Worm (Caenorhabditis elegans) whole organism, L1 larva: ENCODE measurements around the gene ula-1.
A peak's percentile ranks its signal among the peaks of the same experiment; 100 is the strongest.

Source experiments
- C04F5.9 ChIP-seq: sonication (generic microtip); optimal IDR thresholded peaks from 2 replicates; lab custom pipeline; 2016; ENCODE audit warnings: missing genetic modification characterization, missing compliant biosample characterization
- F16B12.6 ChIP-seq: fragments of 150-350 bp; optimal IDR thresholded peaks from 2 replicates; lab custom pipeline; 2014; ENCODE audit warnings: missing biosample characterization, missing genetic modification characterization
- aha-1 ChIP-seq: fragments of 150-350 bp; optimal IDR thresholded peaks from 2 replicates; lab custom pipeline; 2014; ENCODE audit warnings: missing biosample characterization, missing genetic modification characterization
- aly-2 ChIP-seq: fragments of 150-350 bp; optimal IDR thresholded peaks from 2 replicates; lab custom pipeline; 2014; ENCODE audit warnings: missing biosample characterization, missing genetic modification characterization
- ceh-8 ChIP-seq: fragments of 200-800 bp; sonication (Bioruptor generic); optimal IDR thresholded peaks from 2 replicates; lab custom pipeline; 2018; ENCODE audit warnings: mild to moderate bottlenecking, missing genetic modification characterization, moderate library complexity, missing compliant biosample characterization
- ceh-88 ChIP-seq: fragments of 200-800 bp; sonication (Bioruptor generic); IDR thresholded peaks from 2 replicates; pipeline ENCODE4 v1.3.6; 2022; ENCODE audit warnings: missing genetic modification characterization, missing compliant biosample characterization
- ceh-90 ChIP-seq: sonication (generic microtip); optimal IDR thresholded peaks from 2 replicates; lab custom pipeline; 2016; ENCODE audit warnings: missing genetic modification characterization, missing compliant biosample characterization
- dpl-1 ChIP-seq, 3 experiments: fragments of 150-350 bp in 2 of 3; sonication (generic microtip) in 1 of 3; optimal IDR thresholded peaks; 2 replicates each; lab custom pipeline; 2014 to 2017; ENCODE audit warnings: missing biosample characterization in 3 of 3, missing genetic modification characterization in 3 of 3, missing genetic modification reagents in 3 of 3
- dsc-1 ChIP-seq: sonication (generic microtip); optimal IDR thresholded peaks from 2 replicates; lab custom pipeline; 2016; ENCODE audit warnings: mild to moderate bottlenecking, missing genetic modification characterization, missing compliant biosample characterization
- efl-1 ChIP-seq, 4 experiments: fragments of 150-350 bp; optimal IDR thresholded peaks in 3 of 4; peaks in 1 of 4; 1 replicate in 1 of 4; 2 replicates in 3 of 4; lab custom pipeline; 2014; ENCODE audit warnings: missing biosample characterization in 2 of 4, missing genetic modification characterization in 2 of 4, missing genetic modification reagents in 2 of 4
- efl-3 ChIP-seq: fragments of 200-800 bp; sonication (Bioruptor generic); optimal IDR thresholded peaks from 2 replicates; lab custom pipeline; 2018; ENCODE audit warnings: mild to moderate bottlenecking, missing genetic modification characterization, missing compliant biosample characterization
- elt-2 ChIP-seq: sonication (generic microtip); optimal IDR thresholded peaks from 2 replicates; lab custom pipeline; 2016; ENCODE audit warnings: missing genetic modification characterization, mild to moderate bottlenecking, inconsistent platforms, missing compliant biosample characterization, missing genetic modification reagents
- elt-3 ChIP-seq, 6 experiments: fragments of 150-350 bp in 1 of 6; sonication (generic microtip); optimal IDR thresholded peaks; 2 replicates each; lab custom pipeline; 2017 to 2018; ENCODE audit warnings: missing biosample characterization in 6 of 6, missing genetic modification characterization in 6 of 6, inconsistent platforms in 1 of 6
- ets-5 ChIP-seq: fragments of 200-800 bp; sonication (Bioruptor generic); IDR thresholded peaks from 2 replicates; pipeline ENCODE4 v1.3.6; 2022; ENCODE audit warnings: missing genetic modification characterization, missing compliant biosample characterization
- fkh-10 ChIP-seq: sonication (generic microtip); optimal IDR thresholded peaks from 2 replicates; lab custom pipeline; 2017; ENCODE audit warnings: missing biosample characterization, missing genetic modification reagents, missing genetic modification characterization
- fkh-8 ChIP-seq: sonication (generic microtip); optimal IDR thresholded peaks from 2 replicates; lab custom pipeline; 2016; ENCODE audit warnings: mild to moderate bottlenecking, missing genetic modification characterization, missing compliant biosample characterization
- grh-1 ChIP-seq: fragments of 200-800 bp; sonication (Bioruptor generic); IDR thresholded peaks from 2 replicates; pipeline ENCODE4 v1.3.6; 2022; ENCODE audit warnings: missing genetic modification reagents, missing genetic modification characterization, missing compliant biosample characterization
- hlh-4 ChIP-seq: sonication (generic microtip); optimal IDR thresholded peaks from 2 replicates; lab custom pipeline; 2016; ENCODE audit warnings: mild to moderate bottlenecking, missing genetic modification characterization, missing compliant biosample characterization
- isw-1 ChIP-seq: fragments of 200-800 bp; sonication (Bioruptor generic); IDR thresholded peaks from 2 replicates; pipeline ENCODE4 v1.3.6; 2022; ENCODE audit warnings: missing genetic modification characterization, missing compliant biosample characterization
- jun-1 ChIP-seq: fragments of 150-350 bp; optimal IDR thresholded peaks from 2 replicates; lab custom pipeline; 2014; ENCODE audit warnings: missing biosample characterization, missing genetic modification reagents, missing genetic modification characterization
- lin-14 ChIP-seq: fragments of 200-800 bp; sonication (Bioruptor generic); optimal IDR thresholded peaks from 2 replicates; lab custom pipeline; 2018; ENCODE audit warnings: mild to moderate bottlenecking, missing genetic modification characterization, moderate library complexity, missing compliant biosample characterization
- lin-15B ChIP-seq: fragments of 150-350 bp; sonication (generic microtip); optimal IDR thresholded peaks from 3 replicates; lab custom pipeline; 2014; ENCODE audit warnings: missing biosample characterization, missing genetic modification characterization
- lin-35 ChIP-seq, 2 experiments: fragments of 150-350 bp; optimal IDR thresholded peaks; 2 replicates each; lab custom pipeline; 2014; ENCODE audit warnings: missing biosample characterization in 2 of 2, missing genetic modification characterization in 2 of 2, missing genetic modification reagents in 2 of 2
- lir-3 ChIP-seq: sonication (generic microtip); optimal IDR thresholded peaks from 2 replicates; lab custom pipeline; 2016; ENCODE audit warnings: mild to moderate bottlenecking, missing genetic modification characterization, moderate library complexity, missing compliant biosample characterization; ENCODE audit not compliant: poor library complexity
- lsy-2 ChIP-seq, 2 experiments: fragments of 150-350 bp; optimal IDR thresholded peaks; 2 replicates each; lab custom pipeline; 2014; ENCODE audit warnings: missing biosample characterization in 2 of 2, missing genetic modification characterization in 2 of 2
- mab-9 ChIP-seq: fragments of 200-800 bp; sonication (Bioruptor generic); IDR thresholded peaks from 2 replicates; pipeline ENCODE4 v1.3.6; 2022; ENCODE audit warnings: missing genetic modification reagents, missing genetic modification characterization, missing compliant biosample characterization
- nhr-11 ChIP-seq: fragments of 150-350 bp; optimal IDR thresholded peaks from 2 replicates; lab custom pipeline; 2014; ENCODE audit warnings: missing biosample characterization, missing genetic modification characterization
- nhr-19 ChIP-seq: fragments of 200-800 bp; sonication (Bioruptor generic); conservative IDR thresholded peaks from 2 replicates; pipeline ENCODE4 v1.3.6; 2022; ENCODE audit warnings: missing genetic modification characterization, missing compliant biosample characterization
- nhr-20 ChIP-seq: sonication (generic microtip); optimal IDR thresholded peaks from 2 replicates; lab custom pipeline; 2016; ENCODE audit warnings: mild to moderate bottlenecking, missing genetic modification characterization, missing compliant biosample characterization
- nhr-237 ChIP-seq: fragments of 150-350 bp; optimal IDR thresholded peaks from 2 replicates; lab custom pipeline; 2014; ENCODE audit warnings: missing biosample characterization, missing genetic modification characterization
- nhr-47 ChIP-seq: sonication (generic microtip); optimal IDR thresholded peaks from 2 replicates; lab custom pipeline; 2016; ENCODE audit warnings: mild to moderate bottlenecking, missing genetic modification characterization, moderate library complexity, missing compliant biosample characterization
- nhr-71 ChIP-seq: sonication (generic microtip); optimal IDR thresholded peaks from 2 replicates; lab custom pipeline; 2016; ENCODE audit warnings: mild to moderate bottlenecking, missing genetic modification characterization, moderate library complexity, missing compliant biosample characterization
- nhr-76 ChIP-seq: sonication (generic microtip); optimal IDR thresholded peaks from 2 replicates; lab custom pipeline; 2017; ENCODE audit warnings: missing biosample characterization, missing genetic modification characterization
- nhr-84 ChIP-seq: sonication (generic microtip); optimal IDR thresholded peaks from 2 replicates; lab custom pipeline; 2017; ENCODE audit warnings: missing biosample characterization, missing genetic modification characterization
- nhr-85 ChIP-seq: sonication (generic microtip); peaks from one replicate; lab custom pipeline; 2016; ENCODE audit warnings: missing genetic modification characterization, inconsistent platforms, missing compliant biosample characterization
- nhr-90 ChIP-seq: sonication (generic microtip); optimal IDR thresholded peaks from 2 replicates; lab custom pipeline; 2016; ENCODE audit warnings: mild to moderate bottlenecking, missing genetic modification characterization, missing compliant biosample characterization; ENCODE audit not compliant: poor library complexity
- skn-1 ChIP-seq: fragments of 150-350 bp; optimal IDR thresholded peaks from 2 replicates; lab custom pipeline; 2014; ENCODE audit warnings: missing biosample characterization, missing genetic modification characterization
- snpc-4 ChIP-seq: fragments of 150-350 bp; optimal IDR thresholded peaks from 2 replicates; lab custom pipeline; 2014; ENCODE audit warnings: missing biosample characterization, missing genetic modification characterization
- snu-23 ChIP-seq: sonication (generic microtip); optimal IDR thresholded peaks from 2 replicates; lab custom pipeline; 2016; ENCODE audit warnings: missing genetic modification characterization, missing compliant biosample characterization
- sox-4 ChIP-seq: sonication (generic microtip); optimal IDR thresholded peaks from 2 replicates; lab custom pipeline; 2016; ENCODE audit warnings: missing genetic modification characterization, missing compliant biosample characterization
- swsn-7 ChIP-seq: sonication (generic microtip); optimal IDR thresholded peaks from 2 replicates; lab custom pipeline; 2016; ENCODE audit warnings: missing genetic modification characterization, missing compliant biosample characterization
- tbx-2 ChIP-seq: sonication (generic microtip); optimal IDR thresholded peaks from 2 replicates; lab custom pipeline; 2016; ENCODE audit warnings: missing genetic modification characterization, missing compliant biosample characterization
- unc-30 ChIP-seq: sonication (generic microtip); optimal IDR thresholded peaks from 2 replicates; lab custom pipeline; 2017; ENCODE audit warnings: missing biosample characterization, missing genetic modification characterization
- unc-86 ChIP-seq: sonication (generic microtip); optimal IDR thresholded peaks from 2 replicates; lab custom pipeline; 2016; ENCODE audit warnings: missing genetic modification characterization, missing compliant biosample characterization
- unc-98 ChIP-seq: fragments of 200-800 bp; sonication (Bioruptor generic); IDR thresholded peaks from 2 replicates; pipeline ENCODE4 v1.3.6; 2022; ENCODE audit warnings: missing genetic modification characterization, missing compliant biosample characterization
- zip-4 ChIP-seq: fragments of 200-800 bp; sonication (Bioruptor generic); optimal IDR thresholded peaks from 2 replicates; lab custom pipeline; 2018; ENCODE audit warnings: mild to moderate bottlenecking, missing genetic modification characterization, moderate library complexity, missing compliant biosample characterization
- ztf-11 ChIP-seq, 2 experiments: sonication (generic microtip); optimal IDR thresholded peaks; 2 replicates each; lab custom pipeline; 2016 to 2017; ENCODE audit warnings: missing genetic modification characterization in 2 of 2, missing biosample characterization in 1 of 2, missing compliant biosample characterization in 1 of 2

ula-1 gene

ce11 chrIII:4930154-4930679, 10.1 kb upstream of the ula-1 start, which contains the start of gene set-2 (continued):
- TF ChIP-seq fkh-10 (GFP tag; lab: Kevin White, UChicago) (no peak), jun-1 (tag; lab: Kevin White, UChicago) (peak; percentile 24), lir-3 (tag; lab: Kevin White, UChicago) (peak; percentile 93), sox-4 (peak; percentile 70), ceh-90 (tag; lab: Kevin White, UChicago) (peak; percentile 91), lin-15B (tag; lab: Kevin White, UChicago) (peak; percentile 73), isw-1 (peak; percentile 70), aly-2 (tag; lab: Kevin White, UChicago) (peak; percentile 44), skn-1 (peak; percentile 54), nhr-19 (GFP tag; lab: Robert Waterston, UW) (peak; percentile 76), snpc-4 (tag; lab: Kevin White, UChicago) (peak; percentile 38), snu-23 (GFP tag; lab: Kevin White, UChicago) (peak; percentile 74), dsc-1 (peak; percentile 69), C04F5.9 (tag; lab: Kevin White, UChicago) (peak; percentile 47), nhr-85 (tag; lab: Kevin White, UChicago) (peak; percentile 87), mab-9 (GFP tag; lab: Robert Waterston, UW) (no peak), efl-3 (GFP tag; lab: Kevin White, UChicago) (no peak), ceh-8 (GFP tag; lab: Kevin White, UChicago) (no peak), fkh-8 (tag; lab: Kevin White, UChicago) (peak; percentile 62), nhr-11 (tag; lab: Kevin White, UChicago) (no peak), swsn-7 (tag; lab: Kevin White, UChicago) (peak; percentile 54), nhr-71 (peak; percentile 84), ets-5 (GFP tag; lab: Robert Waterston, UW) (no peak), ztf-11 (tag; optimal IDR thresholded peaks at IDR 0.05; lab: Kevin White, UChicago) (peak in 1 of 2 experiments; percentile 88)

- no peak for TF ChIP-seq snu-23 (GFP tag; lab: Kevin White, UChicago)
- TF ChIP-seq hlh-4 (tag; lab: Kevin White, UChicago) = no peak
- TF ChIP-seq ztf-11 (tag; optimal IDR thresholded peaks at IDR 0.05; lab: Kevin White, UChicago) = no peak
- no peak for TF ChIP-seq F16B12.6 (tag; lab: Kevin White, UChicago)
- no peak for TF ChIP-seq fkh-10 (GFP tag; lab: Kevin White, UChicago)
- TF ChIP-seq lin-14 (GFP tag; lab: Kevin White, UChicago) = no peak
- TF ChIP-seq aha-1 (tag; lab: Kevin White, UChicago) = no peak
- no peak for TF ChIP-seq zip-4
- TF ChIP-seq ceh-88 (GFP tag; lab: Robert Waterston, UW) = no peak
- no peak for TF ChIP-seq elt-3 (tag; optimal IDR thresholded peaks at IDR 0.05; lab: Kevin White, UChicago)
- TF ChIP-seq unc-86 (tag; lab: Kevin White, UChicago) = no peak
- no peak for TF ChIP-seq unc-98 (GFP tag; lab: Robert Waterston, UW)
- TF ChIP-seq nhr-237 = no peak
- TF ChIP-seq unc-30 (tag; lab: Kevin White, UChicago) = no peak
- TF ChIP-seq mab-9 (GFP tag; lab: Robert Waterston, UW) = no peak
- no peak for TF ChIP-seq aly-2 (tag; lab: Kevin White, UChicago)
- TF ChIP-seq nhr-84 (tag; lab: Kevin White, UChicago) = no peak
- no peak for TF ChIP-seq elt-2 (tag; lab: Kevin White, UChicago)
- no peak for TF ChIP-seq nhr-76
Measured at ce11 chrIII:4924134-4924533, 4.0 kb upstream of the ula-1 start.

ce11 chrIII:4922020-4922419, 1.9 kb upstream of the ula-1 start, which contains the start of gene mmab-1:
mmab-1 (minus strand) TSS chrIII:4922114.
- peak; percentile 51 for TF ChIP-seq grh-1
- TF ChIP-seq swsn-7 (tag; lab: Kevin White, UChicago) = peak; percentile 19
- TF ChIP-seq nhr-71 = peak; percentile 59
- peak; percentile 15 for TF ChIP-seq dsc-1
- peak in 1 of 3 experiments; percentile 11 for TF ChIP-seq dpl-1 (GFP tag; optimal IDR thresholded peaks at IDR 0.05; lab: Kevin White, UChicago)
- TF ChIP-seq tbx-2 = peak; percentile 4
- TF ChIP-seq nhr-90 (tag; lab: Kevin White, UChicago) = peak; percentile 60
- TF ChIP-seq nhr-19 (GFP tag; lab: Robert Waterston, UW) = peak; percentile 66
- peak; percentile 15 to 30 for TF ChIP-seq efl-1 (optimal IDR thresholded peaks at IDR 0.05; lab: Kevin White, UChicago)
- peak in 1 of 2 experiments; percentile 91 for TF ChIP-seq efl-1 (GFP tag; optimal IDR thresholded peaks at IDR 0.05 in 1 of 2; lab: Kevin White, UChicago)
- peak; percentile 36 for TF ChIP-seq fkh-8 (tag; lab: Kevin White, UChicago)
- TF ChIP-seq snu-23 (GFP tag; lab: Kevin White, UChicago) = peak; percentile 36
- TF ChIP-seq ceh-88 (GFP tag; lab: Robert Waterston, UW) = peak; percentile 8; the same call in 1 of the 2 replicates
- TF ChIP-seq nhr-47 (tag; lab: Kevin White, UChicago) = peak; percentile 57
- TF ChIP-seq lin-35 (GFP tag; optimal IDR thresholded peaks at IDR 0.05; lab: Kevin White, UChicago) = peak in 1 of 2 experiments; percentile 8
- TF ChIP-seq nhr-20 (tag; lab: Kevin White, UChicago) = peak; percentile 18
- peak in 1 of 2 experiments; percentile 18 for TF ChIP-seq lsy-2 (tag; optimal IDR thresholded peaks at IDR 0.05; lab: Kevin White, UChicago)
